Worm (Caenorhabditis elegans): ENCODE results near the gene T13F2.2.

T13F2.2 gene

ce11 chrIV:9803544-9803943, 6.4 kb upstream of the T13F2.2 start (continued):
- TF ChIP-seq isw-1 (GFP tag; IDR thresholded peaks at IDR 0.05) (no peak), tlp-1 (tag; optimal IDR thresholded peaks at IDR 0.05) (no peak), xbp-1 (tag; optimal IDR thresholded peaks at IDR 0.05) (peak; percentile 41), skn-1 (tag; optimal IDR thresholded peaks at IDR 0.05) (peak; percentile 18), fos-1 (tag; optimal IDR thresholded peaks at IDR 0.05) (peak; percentile 64), aha-1 (tag; optimal IDR thresholded peaks at IDR 0.05) (no peak), ces-1 (GFP tag; optimal IDR thresholded peaks at IDR 0.05) (no peak), ceh-63 (GFP tag; optimal IDR thresholded peaks at IDR 0.05) (no peak), zip-4 (GFP tag; optimal IDR thresholded peaks at IDR 0.05) (no peak), unc-30 (tag; optimal IDR thresholded peaks at IDR 0.05) (no peak), nhr-76 (tag; optimal IDR thresholded peaks at IDR 0.05) (no peak), grh-1 (GFP tag; IDR thresholded peaks at IDR 0.05) (peak; percentile 33; the same call in 1 of the 2 replicates), dsc-1 (tag; optimal IDR thresholded peaks at IDR 0.05) (peak; percentile 29), blmp-1 (tag; optimal IDR thresholded peaks at IDR 0.05) (peak; percentile 69), fkh-4 (tag; optimal IDR thresholded peaks at IDR 0.05; ENCODE audit: borderline replicate concordance) (no peak), hlh-17 (GFP tag; optimal IDR thresholded peaks at IDR 0.05; ENCODE audit: borderline replicate concordance) (no peak), ceh-8 (GFP tag; optimal IDR thresholded peaks at IDR 0.05) (no peak), nhr-20 (tag; optimal IDR thresholded peaks at IDR 0.05) (peak; percentile 90), nhr-19 (GFP tag; conservative IDR thresholded peaks at IDR 0.05) (peak; percentile 67), sup-37 (GFP tag; optimal IDR thresholded peaks at IDR 0.05) (no peak), C04F5.9 (tag; optimal IDR thresholded peaks at IDR 0.05) (no peak), zag-1 (tag; optimal IDR thresholded peaks at IDR 0.05) (no peak), nhr-47 (tag; optimal IDR thresholded peaks at IDR 0.05) (peak; percentile 30), elt-3 (tag; optimal IDR thresholded peaks at IDR 0.05) (peak in 3 of 6 experiments; percentile 5 to 56 (median 33)), ama-1 (optimal IDR thresholded peaks at IDR 0.05) (no peak), nhr-28 (tag; optimal IDR thresholded peaks at IDR 0.05) (no peak), egl-13 (tag; optimal IDR thresholded peaks at IDR 0.05) (no peak), hlh-4 (tag; optimal IDR thresholded peaks at IDR 0.05) (no peak), ztf-11 (tag; optimal IDR thresholded peaks at IDR 0.05) (no peak), mep-1 (tag; optimal IDR thresholded peaks at IDR 0.05) (peak; percentile 87), fkh-8 (tag; optimal IDR thresholded peaks at IDR 0.05) (no peak), unc-86 (tag; optimal IDR thresholded peaks at IDR 0.05) (no peak), efl-1 (optimal IDR thresholded peaks at IDR 0.05) (peak; percentile 39 to 54), efl-1 (GFP tag; optimal IDR thresholded peaks at IDR 0.05 in 1 of 2) (peak; percentile 34 to 94), hpl-2 (GFP tag; optimal IDR thresholded peaks at IDR 0.05) (no peak), lin-15B (tag; optimal IDR thresholded peaks at IDR 0.05) (no peak), ceh-90 (tag; optimal IDR thresholded peaks at IDR 0.05) (no peak), dpl-1 (GFP tag; optimal IDR thresholded peaks at IDR 0.05) (peak in 2 of 3 experiments; percentile 36 to 46)

- TF ChIP-seq lin-35 (GFP tag; optimal IDR thresholded peaks at IDR 0.05) (peak in 1 of 2 experiments; percentile 3), elt-2 (tag; optimal IDR thresholded peaks at IDR 0.05) (peak; percentile 71), lsy-2 (tag; optimal IDR thresholded peaks at IDR 0.05) (peak in 1 of 2 experiments; percentile 44), nhr-12 (tag; optimal IDR thresholded peaks at IDR 0.05) (no peak), blmp-1 (tag; optimal IDR thresholded peaks at IDR 0.05) (peak; percentile 65), mep-1 (tag; optimal IDR thresholded peaks at IDR 0.05) (peak; percentile 3), efl-3 (GFP tag; optimal IDR thresholded peaks at IDR 0.05) (no peak), nhr-20 (tag; optimal IDR thresholded peaks at IDR 0.05) (peak; percentile 1), nhr-71 (tag; optimal IDR thresholded peaks at IDR 0.05) (peak; percentile 18), lin-14 (GFP tag; optimal IDR thresholded peaks at IDR 0.05) (peak; percentile 9)
Observed at ce11 chrIV:9802711-9803110, 5.6 kb upstream of the T13F2.2 start, which contains the start of gene fat-3. TSS of gene fat-3 (plus strand) at chrIV:9803023.

All from whole organism, L1 larva.